Worm (Caenorhabditis elegans) whole organism, late embryonic: ENCODE measurements around the gene itr-1.
A peak's percentile ranks its signal among the peaks of the same experiment; 100 is the strongest.

ENCODE experiments used
- C08G9.2 ChIP-seq: sonication (generic microtip); optimal IDR thresholded peaks from 2 replicates; lab custom pipeline; 2016; ENCODE audit warnings: mild to moderate bottlenecking, missing genetic modification characterization, moderate library complexity, missing compliant biosample characterization
- F13H6.1 ChIP-seq: sonication (generic microtip); optimal IDR thresholded peaks from 2 replicates; lab custom pipeline; 2016; ENCODE audit warnings: missing genetic modification characterization, missing compliant biosample characterization
- K09A11.1 ChIP-seq: sonication (generic microtip); optimal IDR thresholded peaks from 2 replicates; lab custom pipeline; 2017; ENCODE audit warnings: antibody characterized with exemption, mild to moderate bottlenecking, missing genetic modification characterization, missing compliant biosample characterization; ENCODE audit not compliant: insufficient read depth
- ahr-1 ChIP-seq: sonication (generic microtip); optimal IDR thresholded peaks from 2 replicates; lab custom pipeline; 2016; ENCODE audit warnings: missing genetic modification characterization, missing compliant biosample characterization
- ceh-14 ChIP-seq: sonication (generic microtip); optimal IDR thresholded peaks from 2 replicates; lab custom pipeline; 2016; ENCODE audit warnings: missing genotype, missing genetic modification characterization, missing compliant biosample characterization
- ceh-18 ChIP-seq: sonication (generic microtip); optimal IDR thresholded peaks from 2 replicates; lab custom pipeline; 2016; ENCODE audit warnings: missing genetic modification characterization, missing compliant biosample characterization
- ceh-19 ChIP-seq: fragments of 200-800 bp; sonication (Bioruptor generic); optimal IDR thresholded peaks from 2 replicates; lab custom pipeline; 2018; ENCODE audit warnings: mild to moderate bottlenecking, missing genetic modification characterization, missing compliant biosample characterization
- ceh-2 ChIP-seq: sonication (generic microtip); optimal IDR thresholded peaks from 2 replicates; lab custom pipeline; 2016; ENCODE audit warnings: missing genotype, missing genetic modification characterization, missing compliant biosample characterization
- ceh-22 ChIP-seq: sonication (generic microtip); optimal IDR thresholded peaks from 2 replicates; lab custom pipeline; 2017; ENCODE audit warnings: missing biosample characterization, missing genetic modification characterization
- ceh-24 ChIP-seq: sonication (generic microtip); optimal IDR thresholded peaks from 2 replicates; lab custom pipeline; 2016; ENCODE audit warnings: mild to moderate bottlenecking, missing genetic modification characterization, missing compliant biosample characterization
- ceh-30 ChIP-seq: fragments of 150-350 bp; optimal IDR thresholded peaks from 2 replicates; lab custom pipeline; 2014; ENCODE audit warnings: missing biosample characterization, missing genetic modification characterization
- ceh-31 ChIP-seq: sonication (generic microtip); optimal IDR thresholded peaks from 2 replicates; lab custom pipeline; 2016; ENCODE audit warnings: missing genetic modification characterization, missing compliant biosample characterization
- ceh-34 ChIP-seq: sonication (generic microtip); optimal IDR thresholded peaks from 2 replicates; lab custom pipeline; 2016; ENCODE audit warnings: mild to moderate bottlenecking, missing genetic modification characterization, missing compliant biosample characterization
- dmd-4 ChIP-seq: sonication (generic microtip); optimal IDR thresholded peaks from 2 replicates; lab custom pipeline; 2016; ENCODE audit warnings: borderline replicate concordance, missing genetic modification characterization, missing compliant biosample characterization
- dve-1 ChIP-seq: sonication (generic microtip); optimal IDR thresholded peaks from 2 replicates; lab custom pipeline; 2017; ENCODE audit warnings: antibody characterized with exemption, mild to moderate bottlenecking, missing genetic modification characterization, missing compliant biosample characterization
- elt-2 ChIP-seq: sonication (generic microtip); optimal IDR thresholded peaks from 2 replicates; lab custom pipeline; 2016; ENCODE audit warnings: missing genetic modification reagents, missing genetic modification characterization, missing compliant biosample characterization
- ets-4 ChIP-seq: sonication (generic microtip); optimal IDR thresholded peaks from 2 replicates; lab custom pipeline; 2016; ENCODE audit warnings: missing genetic modification characterization, missing compliant biosample characterization
- fax-1 ChIP-seq: sonication (generic microtip); optimal IDR thresholded peaks from 2 replicates; lab custom pipeline; 2016; ENCODE audit warnings: missing genotype, missing genetic modification characterization, missing compliant biosample characterization
- fkh-10 ChIP-seq: fragments of 150-350 bp; optimal IDR thresholded peaks from 2 replicates; lab custom pipeline; 2014; ENCODE audit warnings: missing biosample characterization, missing genetic modification reagents, missing genetic modification characterization
- hlh-13 ChIP-seq: fragments of 200-800 bp; sonication (Bioruptor generic); optimal IDR thresholded peaks from 2 replicates; lab custom pipeline; 2018; ENCODE audit warnings: mild to moderate bottlenecking, missing genetic modification characterization, missing compliant biosample characterization
- hlh-15 ChIP-seq: sonication (generic microtip); optimal IDR thresholded peaks from 2 replicates; lab custom pipeline; 2016; ENCODE audit warnings: missing genetic modification characterization, missing compliant biosample characterization
- hlh-6 ChIP-seq: sonication (generic microtip); optimal IDR thresholded peaks from 2 replicates; lab custom pipeline; 2016; ENCODE audit warnings: missing genotype, missing genetic modification characterization, missing compliant biosample characterization
- hlh-8 ChIP-seq: sonication (generic microtip); optimal IDR thresholded peaks from 2 replicates; lab custom pipeline; 2016; ENCODE audit warnings: missing genotype, missing genetic modification characterization, missing compliant biosample characterization
- nfya-1 ChIP-seq: sonication (generic microtip); optimal IDR thresholded peaks from 2 replicates; lab custom pipeline; 2017; ENCODE audit warnings: missing genetic modification characterization, mild to moderate bottlenecking, missing compliant biosample characterization, antibody characterized with exemption, moderate library complexity
- nhr-11 ChIP-seq: fragments of 150-350 bp; optimal IDR thresholded peaks from 2 replicates; lab custom pipeline; 2014; ENCODE audit warnings: missing biosample characterization, missing genetic modification characterization
- nhr-232 ChIP-seq: sonication (generic microtip); optimal IDR thresholded peaks from 2 replicates; lab custom pipeline; 2016; ENCODE audit warnings: missing genetic modification characterization, missing compliant biosample characterization
- odd-2 ChIP-seq: sonication (generic microtip); optimal IDR thresholded peaks from 2 replicates; lab custom pipeline; 2017; ENCODE audit warnings: antibody characterized with exemption, mild to moderate bottlenecking, missing genetic modification characterization, missing compliant biosample characterization
- pag-3 ChIP-seq: sonication (generic microtip); optimal IDR thresholded peaks from 2 replicates; lab custom pipeline; 2016; ENCODE audit warnings: missing compliant biosample characterization, missing genetic modification characterization, borderline replicate concordance
- pha-2 ChIP-seq: sonication (generic microtip); optimal IDR thresholded peaks from 2 replicates; lab custom pipeline; 2017; ENCODE audit warnings: mild to moderate bottlenecking, missing genetic modification characterization, missing compliant biosample characterization
- ref-2 ChIP-seq: sonication (generic microtip); optimal IDR thresholded peaks from 2 replicates; lab custom pipeline; 2016; ENCODE audit warnings: missing genetic modification characterization, missing compliant biosample characterization
- rnt-1 ChIP-seq: sonication (generic microtip); optimal IDR thresholded peaks from 2 replicates; lab custom pipeline; 2016; ENCODE audit warnings: missing genetic modification characterization, missing compliant biosample characterization
- sox-4 ChIP-seq: sonication (generic microtip); optimal IDR thresholded peaks from 2 replicates; lab custom pipeline; 2017; ENCODE audit warnings: mild to moderate bottlenecking, missing genetic modification characterization, inconsistent platforms, missing compliant biosample characterization
- syd-9 ChIP-seq: sonication (generic microtip); optimal IDR thresholded peaks from 2 replicates; lab custom pipeline; 2016; ENCODE audit warnings: mild to moderate bottlenecking, missing genetic modification characterization, moderate library complexity, missing compliant biosample characterization
- tbx-2 ChIP-seq: sonication (generic microtip); optimal IDR thresholded peaks from 2 replicates; lab custom pipeline; 2016; ENCODE audit warnings: missing genetic modification characterization, missing compliant biosample characterization
- tbx-7 ChIP-seq: sonication (generic microtip); optimal IDR thresholded peaks from 2 replicates; lab custom pipeline; 2016; ENCODE audit warnings: missing genotype, missing genetic modification characterization, missing compliant biosample characterization
- unc-42 ChIP-seq: sonication (generic microtip); optimal IDR thresholded peaks from 2 replicates; lab custom pipeline; 2016; ENCODE audit warnings: missing genotype, missing genetic modification characterization, missing compliant biosample characterization
- unc-86 ChIP-seq: sonication (generic microtip); optimal IDR thresholded peaks from 2 replicates; lab custom pipeline; 2016; ENCODE audit warnings: missing genetic modification characterization, missing compliant biosample characterization
- zip-5 ChIP-seq: sonication (generic microtip); optimal IDR thresholded peaks from 2 replicates; lab custom pipeline; 2016; ENCODE audit warnings: missing genetic modification characterization, missing compliant biosample characterization
- ztf-16 ChIP-seq: sonication (generic microtip); optimal IDR thresholded peaks from 2 replicates; lab custom pipeline; 2017; ENCODE audit warnings: missing genetic modification characterization, missing compliant biosample characterization

Gene itr-1

DNA sequence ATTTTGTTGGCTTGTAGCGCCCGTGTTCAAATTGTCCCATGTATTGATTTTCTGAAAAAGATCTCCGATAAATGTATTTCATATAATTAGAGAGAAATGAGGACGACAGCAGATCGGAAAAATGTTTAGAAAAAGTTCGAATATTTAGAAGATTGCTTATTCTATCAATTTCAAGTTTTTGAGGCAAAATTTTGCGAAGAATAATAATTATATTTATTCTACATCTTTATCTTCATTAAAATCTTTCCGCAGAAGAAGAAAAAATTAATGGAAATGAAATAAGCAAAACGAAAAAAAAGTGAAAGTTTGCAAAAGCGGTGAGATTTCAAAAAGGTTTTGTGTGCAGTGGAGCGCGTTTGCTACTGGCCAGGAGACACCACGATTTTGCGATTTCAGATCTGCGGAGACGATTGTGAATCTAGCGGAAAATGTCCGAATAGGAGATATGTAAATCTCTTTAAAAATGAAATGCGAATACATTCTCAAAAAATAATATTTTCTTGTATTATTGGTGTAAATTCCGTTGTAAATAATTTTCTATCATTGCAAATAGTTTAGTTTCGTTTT lies 20.7 kb upstream of the itr-1 start, which contains the start of gene nrde-4:
Gene nrde-4, minus strand, starts transcription at position 51 of the 567 bp plus-strand sequence.
- peak; percentile 45 for TF ChIP-seq ets-4 (tag; lab: Kevin White, UChicago)
- peak; percentile 25 for TF ChIP-seq dve-1 (tag; lab: Kevin White, UChicago)
- TF ChIP-seq unc-86 (tag; lab: Kevin White, UChicago): peak; percentile 24
- TF ChIP-seq ahr-1: peak; percentile 58
- TF ChIP-seq F13H6.1 (tag; lab: Kevin White, UChicago): peak; percentile 15
- TF ChIP-seq zip-5: peak; percentile 56
- peak; percentile 78 for TF ChIP-seq rnt-1 (tag; lab: Kevin White, UChicago)
- peak; percentile 89 for TF ChIP-seq tbx-2
- peak; percentile 79 for TF ChIP-seq ceh-14 (tag; lab: Kevin White, UChicago)
- TF ChIP-seq ceh-31 (tag; lab: Kevin White, UChicago): peak; percentile 91
- TF ChIP-seq sox-4 (tag; lab: Kevin White, UChicago): no peak
- TF ChIP-seq nhr-232 (tag; lab: Kevin White, UChicago): no peak
- TF ChIP-seq fkh-10 (GFP tag; lab: Kevin White, UChicago): no peak
- TF ChIP-seq ceh-22: no peak
- no peak for TF ChIP-seq hlh-6
- TF ChIP-seq fax-1 (tag; lab: Kevin White, UChicago): peak; percentile 74
- no peak for TF ChIP-seq ceh-24 (tag; lab: Kevin White, UChicago)
- no peak for TF ChIP-seq pha-2 (tag; lab: Kevin White, UChicago)
- TF ChIP-seq nhr-11 (tag; lab: Kevin White, UChicago): no peak
- TF ChIP-seq syd-9 (tag; lab: Kevin White, UChicago): peak; percentile 29
- peak; percentile 19 for TF ChIP-seq ceh-18 (tag; lab: Kevin White, UChicago)
- TF ChIP-seq nfya-1 (tag; lab: Kevin White, UChicago): peak; percentile 52
- peak; percentile 46 for TF ChIP-seq tbx-7 (tag; lab: Kevin White, UChicago)
- peak; percentile 33 for TF ChIP-seq pag-3
- peak; percentile 60 for TF ChIP-seq hlh-8 (tag; lab: Kevin White, UChicago)
- peak; percentile 54 for TF ChIP-seq dmd-4
- TF ChIP-seq hlh-13 (GFP tag; lab: Kevin White, UChicago): no peak
- peak; percentile 41 for TF ChIP-seq unc-42 (tag; lab: Kevin White, UChicago)
- TF ChIP-seq elt-2 (tag; lab: Kevin White, UChicago): peak; percentile 43
- no peak for TF ChIP-seq ztf-16 (tag; lab: Kevin White, UChicago)
- peak; percentile 76 for TF ChIP-seq ref-2
- peak; percentile 27 for TF ChIP-seq ceh-19
- no peak for TF ChIP-seq K09A11.1 (tag; lab: Kevin White, UChicago)
- no peak for TF ChIP-seq odd-2 (tag; lab: Kevin White, UChicago)
- TF ChIP-seq ceh-34 (tag; lab: Kevin White, UChicago): peak; percentile 54
- peak; percentile 100 for TF ChIP-seq C08G9.2 (tag; lab: Kevin White, UChicago)
- peak; percentile 58 for TF ChIP-seq ceh-2 (tag; lab: Kevin White, UChicago)
- TF ChIP-seq ceh-30 (tag; lab: Kevin White, UChicago): peak; percentile 56

DNA sequence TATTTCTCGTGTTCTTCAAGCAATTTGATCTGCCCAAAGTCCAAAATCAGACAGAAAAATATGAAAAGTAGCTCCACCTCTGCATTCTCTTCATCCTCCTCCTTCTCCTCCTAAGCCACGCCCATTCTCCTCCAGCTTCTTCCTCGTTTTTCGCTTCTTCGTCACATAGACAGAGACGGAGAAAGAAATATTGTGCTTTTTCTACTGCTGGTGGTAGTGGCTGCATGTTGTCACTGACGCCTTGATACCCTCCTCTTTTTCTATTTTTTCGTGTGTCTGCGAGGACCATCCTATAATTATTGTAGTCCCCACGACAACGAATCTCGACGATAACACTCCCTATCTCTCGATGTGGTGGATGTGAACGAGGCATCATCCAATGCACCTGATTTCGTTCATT lies 16.4 kb upstream of the itr-1 start, which contains the start of gene C08G9.1:
Gene C08G9.1, plus strand, starts transcription at position 175 of the 400 bp plus-strand sequence.
- TF ChIP-seq ceh-18 (tag; lab: Kevin White, UChicago) (peak; percentile 19), hlh-15 (tag; lab: Kevin White, UChicago) (no peak), C08G9.2 (tag; lab: Kevin White, UChicago) (peak; percentile 56)

DNA sequence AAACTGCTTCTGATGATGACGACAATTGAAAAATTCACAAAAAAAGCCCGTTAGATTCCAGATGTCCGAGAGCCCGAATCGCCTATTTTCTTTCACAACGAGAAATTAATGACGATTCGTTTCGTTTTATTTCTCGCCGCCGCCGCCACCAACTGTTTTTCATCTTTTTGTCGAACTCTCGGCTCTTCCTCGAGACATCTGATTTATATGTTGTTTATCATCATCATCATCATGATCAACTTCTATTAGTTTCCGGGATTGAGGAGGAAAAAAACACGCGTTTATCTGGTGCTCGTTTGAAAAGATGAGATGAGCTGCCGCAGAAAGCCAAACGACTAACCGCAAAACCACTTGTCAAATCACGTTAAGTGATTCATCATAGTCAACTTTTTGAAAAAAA lies 15.5 kb upstream of the itr-1 start:
- TF ChIP-seq rnt-1 (tag; lab: Kevin White, UChicago) (peak; percentile 35), dve-1 (tag; lab: Kevin White, UChicago) (no peak)
